Fruit fly (Drosophila melanogaster) whole organism, pupa: ENCODE results near the gene up.

Source experiments
- CG10348 ChIP-seq: fragments of 200-800 bp; sonication (Bioruptor generic); IDR thresholded peaks from 2 replicates; pipeline ENCODE4 v1.3.6; 2022; ENCODE audit warnings: missing biosample characterization, missing genetic modification characterization
- CG12605 ChIP-seq: fragments of 200-800 bp; sonication (Bioruptor generic); IDR thresholded peaks from 2 replicates; pipeline ENCODE4 v1.3.6; 2022; ENCODE audit warnings: missing biosample characterization, missing genetic modification characterization
- CG14655 ChIP-seq: fragments of 200-800 bp; sonication (Bioruptor generic); optimal IDR thresholded peaks from 3 replicates; lab custom pipeline; 2017; ENCODE audit warnings: mild to moderate bottlenecking, missing biosample characterization, missing genetic modification reagents, missing genetic modification characterization
- CG17806 ChIP-seq: fragments of 200-800 bp; sonication (Bioruptor generic); optimal IDR thresholded peaks from 2 replicates; lab custom pipeline; 2018; ENCODE audit warnings: missing biosample characterization, mild to moderate bottlenecking, missing genetic modification characterization, moderate library complexity
- CG32121 ChIP-seq: fragments of 200-800 bp; sonication (Bioruptor generic); IDR thresholded peaks from 2 replicates; pipeline ENCODE4 v1.3.6; 2022; ENCODE audit warnings: missing biosample characterization, missing genetic modification characterization
- CG34367 ChIP-seq: fragments of 200-800 bp; sonication (Bioruptor generic); optimal IDR thresholded peaks from 2 replicates; lab custom pipeline; 2018; ENCODE audit warnings: missing biosample characterization, mild to moderate bottlenecking, missing genetic modification characterization
- CG4496 ChIP-seq: fragments of 200-800 bp; sonication (Bioruptor generic); IDR thresholded peaks from 3 replicates; pipeline ENCODE4 v1.3.6; 2022; ENCODE audit warnings: missing biosample characterization, missing genetic modification characterization
- CG8301 ChIP-seq: fragments of 200-800 bp; sonication (Bioruptor generic); optimal IDR thresholded peaks from 2 replicates; lab custom pipeline; 2018; ENCODE audit warnings: missing biosample characterization, mild to moderate bottlenecking, missing genetic modification characterization
- EcR ChIP-seq: fragments of 200-800 bp; sonication (Bioruptor generic); optimal IDR thresholded peaks from 3 replicates; lab custom pipeline; 2019; ENCODE audit warnings: missing biosample characterization, missing genetic modification characterization, mild to moderate bottlenecking, moderate library complexity, missing genetic modification reagents
- Ets98B ChIP-seq: fragments of 200-800 bp; sonication (Bioruptor generic); IDR thresholded peaks from 2 replicates; pipeline ENCODE4 v1.3.6; 2022; ENCODE audit warnings: missing biosample characterization, missing genetic modification characterization
- Pif1B ChIP-seq: fragments of 200-800 bp; sonication (Bioruptor generic); optimal IDR thresholded peaks from 3 replicates; lab custom pipeline; 2016; ENCODE audit warnings: missing biosample characterization, missing genetic modification characterization
- Snoo ChIP-seq: fragments of 200-800 bp; sonication (Bioruptor generic); optimal IDR thresholded peaks from 3 replicates; lab custom pipeline; 2017; ENCODE audit warnings: missing biosample characterization, mild to moderate bottlenecking, missing genetic modification characterization, inconsistent platforms
- gl ChIP-seq: fragments of 200-800 bp; sonication (Bioruptor generic); optimal IDR thresholded peaks from 2 replicates; lab custom pipeline; 2018; ENCODE audit warnings: missing biosample characterization, mild to moderate bottlenecking, missing genetic modification characterization
- rn ChIP-seq: fragments of 200-800 bp; sonication (Bioruptor generic); IDR thresholded peaks from 2 replicates; pipeline ENCODE4 v1.3.6; 2022; ENCODE audit warnings: missing biosample characterization, missing genetic modification characterization

dm6 chrX:13627855-13628254 is 25.5 kb upstream of the up start:
- TF ChIP-seq CG17806 (tag; lab: Kevin White, UChicago) (no peak), EcR (GFP tag; lab: Kevin White, UChicago) (no peak), rn (no peak), CG8301 (tag; lab: Kevin White, UChicago) (no peak), CG34367 (tag; lab: Kevin White, UChicago) (no peak), CG12605 (GFP tag; lab: Robert Waterston, UW) (no peak), CG32121 (GFP tag; lab: Robert Waterston, UW) (no peak), Pif1B (GFP tag; lab: Kevin White, UChicago) (no peak), CG10348 (no peak), gl (tag; lab: Kevin White, UChicago) (no peak), Snoo (no peak), CG4496 (GFP tag; lab: Robert Waterston, UW) (no peak), Ets98B (no peak), CG14655 (GFP tag; lab: Kevin White, UChicago) (no peak)
